Fruit fly (Drosophila melanogaster): Measurements from ENCODE around the gene Chc.

The Chc gene

DNA sequence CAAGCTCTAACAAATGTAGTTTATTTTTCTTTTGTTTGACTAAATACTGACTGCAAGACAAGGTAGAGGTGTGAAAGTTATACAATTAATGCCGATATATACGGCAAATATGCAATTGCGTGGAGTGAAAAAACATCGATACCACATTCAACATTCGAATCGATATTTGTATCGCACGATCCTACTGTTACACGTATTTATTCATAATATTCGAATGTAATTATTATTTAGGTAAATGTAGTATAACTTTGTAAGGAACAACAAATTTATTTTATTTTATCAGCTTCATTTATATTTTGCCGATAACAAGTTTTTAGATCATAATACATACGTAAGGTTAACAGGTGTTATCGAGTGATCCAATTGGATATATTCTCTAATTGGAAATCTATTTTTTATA is at the start of gene Chc:
Gene Chc, minus strand, starts transcription at position 98 of the 400 bp plus-strand sequence.
- TF ChIP-seq D1 (tag; optimal IDR thresholded peaks at IDR 0.05): peak; percentile 54
- TF ChIP-seq rn (GFP tag; IDR thresholded peaks at IDR 0.05): no peak
- no peak for TF ChIP-seq CG13204 (GFP tag; optimal IDR thresholded peaks at IDR 0.05)
- no peak for TF ChIP-seq CG8301 (tag; optimal IDR thresholded peaks at IDR 0.05)
- no peak for TF ChIP-seq Pif1A (GFP tag; optimal IDR thresholded peaks at IDR 0.05)
- TF ChIP-seq CG12605 (GFP tag; IDR thresholded peaks at IDR 0.05): no peak
- no peak for TF ChIP-seq Pif1B (GFP tag; optimal IDR thresholded peaks at IDR 0.05)
- no peak for TF ChIP-seq CG15710 (tag; optimal IDR thresholded peaks at IDR 0.05)
- TF ChIP-seq CG10348 (GFP tag; IDR thresholded peaks at IDR 0.05): no peak
- peak; percentile 30; the same call in 1 of the 2 replicates for TF ChIP-seq Ets98B (GFP tag; IDR thresholded peaks at IDR 0.05)
- TF ChIP-seq fd96Ca (GFP tag; IDR thresholded peaks at IDR 0.05): no peak
- no peak for TF ChIP-seq CG14655 (GFP tag; optimal IDR thresholded peaks at IDR 0.05)
- TF ChIP-seq CG17806 (tag; optimal IDR thresholded peaks at IDR 0.05): no peak
- no peak for TF ChIP-seq gl (tag; optimal IDR thresholded peaks at IDR 0.05)

DNA sequence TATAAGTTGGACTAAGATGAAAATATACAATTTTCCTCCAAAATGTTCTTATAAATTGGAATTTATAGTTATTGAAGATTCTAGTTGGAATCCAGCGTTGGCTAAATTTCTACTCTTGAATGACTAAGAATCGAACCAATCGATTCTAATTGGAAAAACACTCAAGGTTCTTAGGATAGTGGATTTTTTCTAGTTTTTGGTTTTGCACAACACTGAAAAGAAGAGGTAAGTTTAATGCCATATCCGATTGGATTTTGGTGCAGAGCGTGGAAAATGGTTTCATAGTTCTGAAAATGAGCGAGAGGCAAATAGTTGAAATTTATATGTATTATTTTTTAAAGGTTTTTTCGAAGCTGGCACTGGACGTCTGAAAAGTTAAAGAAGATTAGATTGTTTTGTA is 40.3 kb upstream of the Chc start:
- no peak for TF ChIP-seq CG15710 (tag; optimal IDR thresholded peaks at IDR 0.05)
- no peak for TF ChIP-seq Pif1B (GFP tag; optimal IDR thresholded peaks at IDR 0.05)
- no peak for TF ChIP-seq CG12605 (GFP tag; IDR thresholded peaks at IDR 0.05)
- no peak for TF ChIP-seq CG8301 (tag; optimal IDR thresholded peaks at IDR 0.05)
- no peak for TF ChIP-seq Snoo (tag; optimal IDR thresholded peaks at IDR 0.05)
- TF ChIP-seq Pif1A (GFP tag; optimal IDR thresholded peaks at IDR 0.05): no peak
- TF ChIP-seq CG8159 (tag; optimal IDR thresholded peaks at IDR 0.05): no peak
- no peak for TF ChIP-seq EcR (GFP tag; optimal IDR thresholded peaks at IDR 0.05)
- no peak for TF ChIP-seq D1 (tag; optimal IDR thresholded peaks at IDR 0.05)
- no peak for TF ChIP-seq gl (tag; optimal IDR thresholded peaks at IDR 0.05)

DNA sequence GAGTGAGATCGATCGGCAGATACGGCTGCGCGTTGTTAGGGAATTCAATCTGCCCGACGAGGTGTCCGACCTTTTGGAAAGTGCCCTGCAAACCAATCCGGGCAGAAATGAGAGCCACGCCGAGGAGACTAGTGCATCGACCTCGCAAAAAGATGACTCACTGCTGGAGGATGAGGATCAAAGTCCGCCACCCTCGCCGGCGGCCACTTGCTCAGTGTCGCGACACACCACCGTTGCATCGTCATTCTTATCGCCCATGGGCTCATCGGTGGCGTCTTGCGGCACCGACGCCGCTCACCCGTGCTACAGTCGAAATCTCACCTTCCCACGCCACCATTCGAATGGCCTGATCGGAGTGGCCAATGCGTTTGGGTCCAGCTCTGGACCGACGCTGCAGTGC is 39.1 kb upstream of the Chc start:
- TF ChIP-seq EcR (GFP tag; optimal IDR thresholded peaks at IDR 0.05) (peak; percentile 50), CG15710 (tag; optimal IDR thresholded peaks at IDR 0.05) (no peak)

DNA sequence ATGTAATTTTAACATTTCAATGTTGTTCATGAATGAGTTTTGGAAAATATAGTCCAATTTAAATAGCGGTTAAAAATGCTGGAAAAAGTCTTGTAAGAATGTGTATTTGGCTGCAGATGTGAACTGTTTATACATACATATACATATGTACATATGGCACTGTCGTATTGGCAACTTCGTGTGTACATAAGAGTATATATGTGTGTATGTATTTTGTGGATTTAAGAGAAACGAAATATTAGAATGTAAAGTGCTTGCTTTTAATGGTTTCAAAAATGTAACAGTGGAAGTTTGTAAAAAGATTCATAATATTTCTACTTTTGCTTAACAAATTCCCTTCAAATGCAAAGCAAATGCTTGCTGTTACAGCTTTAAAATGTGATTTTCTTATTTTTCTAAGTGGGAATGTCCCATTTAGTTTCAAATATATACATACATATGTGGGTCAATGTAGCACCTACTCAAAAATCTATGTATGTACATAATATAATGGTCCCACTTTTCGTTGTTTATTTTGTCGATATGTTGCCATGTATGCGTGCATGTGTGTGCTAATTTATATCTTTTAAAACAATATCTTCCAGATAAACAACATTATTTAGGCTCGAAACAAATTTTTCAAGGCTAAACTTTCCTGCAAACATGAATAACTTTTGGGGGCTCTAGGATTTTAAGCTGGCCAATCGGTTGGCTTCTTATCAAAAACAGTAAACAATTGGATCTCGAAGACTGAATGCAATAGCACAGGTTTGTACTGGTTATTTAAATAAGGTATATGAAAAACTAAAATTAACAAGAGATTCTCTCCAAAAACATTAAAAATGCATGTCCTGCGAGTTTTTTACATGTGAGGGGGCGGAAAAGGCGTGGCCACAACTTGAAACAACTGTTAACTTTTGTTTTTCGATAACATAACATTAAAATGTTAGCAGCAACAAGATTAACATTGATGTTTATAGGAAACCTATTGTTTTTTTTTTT is 35.8 kb upstream of the Chc start:
- TF ChIP-seq Ets98B (GFP tag; IDR thresholded peaks at IDR 0.05) (no peak; the same call in 1 of the 2 replicates), CG17806 (tag; optimal IDR thresholded peaks at IDR 0.05) (no peak)

DNA sequence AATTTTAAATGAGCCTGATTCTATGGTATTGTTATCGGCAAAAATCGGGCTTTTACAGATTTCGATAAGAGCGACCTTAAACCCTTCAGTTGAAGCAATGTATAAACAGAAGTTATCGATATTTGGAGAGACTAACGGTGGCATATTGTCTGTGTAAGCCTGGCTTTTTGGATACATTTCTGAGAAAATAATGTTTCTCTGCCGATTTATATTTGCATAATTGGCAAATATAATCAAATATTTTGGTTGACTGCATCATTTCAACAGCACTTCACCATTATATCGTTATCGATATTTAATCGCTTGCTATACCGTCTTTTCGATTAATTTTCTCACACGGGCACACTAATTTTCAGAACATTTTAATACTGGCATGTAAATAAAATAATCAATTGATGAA is 34.6 kb upstream of the Chc start, which contains the start of gene CG16952:
Gene CG16952, plus strand, starts transcription at position 341 of the 400 bp plus-strand sequence.
- TF ChIP-seq CG13204 (GFP tag; optimal IDR thresholded peaks at IDR 0.05): no peak
- TF ChIP-seq fd96Ca (GFP tag; IDR thresholded peaks at IDR 0.05): no peak
- TF ChIP-seq Ets98B (GFP tag; IDR thresholded peaks at IDR 0.05): no peak
- no peak for TF ChIP-seq EcR (GFP tag; optimal IDR thresholded peaks at IDR 0.05)
- TF ChIP-seq CG8159 (tag; optimal IDR thresholded peaks at IDR 0.05): no peak
- TF ChIP-seq CG4496 (GFP tag; IDR thresholded peaks at IDR 0.05): no peak

DNA sequence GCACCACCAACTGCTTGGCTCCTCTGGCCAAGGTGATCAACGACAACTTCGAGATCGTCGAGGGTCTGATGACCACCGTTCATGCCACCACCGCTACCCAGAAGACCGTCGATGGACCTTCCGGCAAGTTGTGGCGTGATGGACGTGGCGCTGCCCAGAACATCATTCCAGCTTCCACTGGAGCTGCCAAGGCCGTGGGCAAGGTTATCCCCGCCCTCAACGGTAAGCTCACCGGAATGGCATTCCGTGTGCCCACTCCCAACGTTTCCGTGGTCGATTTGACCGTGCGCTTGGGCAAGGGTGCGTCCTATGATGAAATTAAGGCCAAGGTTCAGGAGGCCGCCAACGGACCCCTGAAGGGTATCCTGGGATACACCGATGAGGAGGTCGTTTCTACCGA is 33.5 kb upstream of the Chc start:
- no peak for TF ChIP-seq CG14655 (GFP tag; optimal IDR thresholded peaks at IDR 0.05)
- no peak for TF ChIP-seq CG9948 (tag; optimal IDR thresholded peaks at IDR 0.05)
- no peak for TF ChIP-seq rn (GFP tag; IDR thresholded peaks at IDR 0.05)
- no peak for TF ChIP-seq CG4496 (GFP tag; IDR thresholded peaks at IDR 0.05)
- no peak for TF ChIP-seq EcR (GFP tag; optimal IDR thresholded peaks at IDR 0.05)
- no peak for TF ChIP-seq CG17806 (tag; optimal IDR thresholded peaks at IDR 0.05)
- no peak for TF ChIP-seq fd96Ca (GFP tag; IDR thresholded peaks at IDR 0.05)
- TF ChIP-seq CG34367 (tag; optimal IDR thresholded peaks at IDR 0.05): no peak
- no peak for TF ChIP-seq Ets98B (GFP tag; IDR thresholded peaks at IDR 0.05)
- no peak for TF ChIP-seq CG12605 (GFP tag; IDR thresholded peaks at IDR 0.05)
- no peak for TF ChIP-seq CG13204 (GFP tag; optimal IDR thresholded peaks at IDR 0.05)
- no peak for TF ChIP-seq D1 (tag; optimal IDR thresholded peaks at IDR 0.05)
- TF ChIP-seq gl (tag; optimal IDR thresholded peaks at IDR 0.05): no peak
- TF ChIP-seq CG8159 (tag; optimal IDR thresholded peaks at IDR 0.05): no peak
- no peak for TF ChIP-seq Snoo (tag; optimal IDR thresholded peaks at IDR 0.05)
- no peak for TF ChIP-seq Pif1A (GFP tag; optimal IDR thresholded peaks at IDR 0.05)
- TF ChIP-seq CG32121 (GFP tag; IDR thresholded peaks at IDR 0.05): no peak
- no peak for TF ChIP-seq CG10348 (GFP tag; IDR thresholded peaks at IDR 0.05)
- TF ChIP-seq CG15710 (tag; optimal IDR thresholded peaks at IDR 0.05): no peak

DNA sequence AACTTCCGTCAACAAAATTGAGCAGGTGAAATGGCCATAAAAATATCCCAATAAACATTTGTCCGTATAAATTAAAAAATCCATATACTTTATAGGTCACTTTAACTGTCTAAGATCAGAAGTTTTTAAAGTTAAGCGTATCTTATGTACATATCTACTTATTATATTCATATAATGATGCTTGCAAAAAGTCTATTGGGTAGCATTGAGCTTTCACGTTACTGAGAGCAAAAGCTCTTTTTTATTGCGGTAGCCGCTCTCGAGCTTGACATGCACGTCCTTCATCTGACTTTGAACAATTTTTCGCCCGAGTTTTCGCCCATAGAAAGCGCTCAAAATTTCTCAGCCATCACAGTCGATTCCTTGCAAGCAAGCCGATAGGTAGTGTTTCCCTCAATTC is 32.6 kb upstream of the Chc start, which contains the start of gene Gapdh2:
Gene Gapdh2, plus strand, starts transcription at position 283 of the 400 bp plus-strand sequence.
- TF ChIP-seq rn (GFP tag; IDR thresholded peaks at IDR 0.05) (peak; percentile 97), CG10348 (GFP tag; IDR thresholded peaks at IDR 0.05) (no peak; the same call in 1 of the 2 replicates), CG8159 (tag; optimal IDR thresholded peaks at IDR 0.05) (peak; percentile 100), D1 (tag; optimal IDR thresholded peaks at IDR 0.05) (peak; percentile 100), CG8301 (tag; optimal IDR thresholded peaks at IDR 0.05) (peak; percentile 99), Snoo (tag; optimal IDR thresholded peaks at IDR 0.05) (peak; percentile 99), CG9948 (tag; optimal IDR thresholded peaks at IDR 0.05) (peak; percentile 99), CG12605 (GFP tag; IDR thresholded peaks at IDR 0.05) (peak; percentile 100), CG15710 (tag; optimal IDR thresholded peaks at IDR 0.05) (peak; percentile 100), CG14655 (GFP tag; optimal IDR thresholded peaks at IDR 0.05) (peak; percentile 99), EcR (GFP tag; optimal IDR thresholded peaks at IDR 0.05) (peak; percentile 85), Ets98B (GFP tag; IDR thresholded peaks at IDR 0.05) (peak; percentile 100), CG32121 (GFP tag; IDR thresholded peaks at IDR 0.05) (peak; percentile 100), gl (tag; optimal IDR thresholded peaks at IDR 0.05) (peak; percentile 98), Pif1A (GFP tag; optimal IDR thresholded peaks at IDR 0.05) (peak; percentile 99), Pif1B (GFP tag; optimal IDR thresholded peaks at IDR 0.05) (peak; percentile 100), CG4496 (GFP tag; IDR thresholded peaks at IDR 0.05) (peak; percentile 100), fd96Ca (GFP tag; IDR thresholded peaks at IDR 0.05) (no peak), CG34367 (tag; optimal IDR thresholded peaks at IDR 0.05) (peak; percentile 99), CG13204 (GFP tag; optimal IDR thresholded peaks at IDR 0.05) (peak; percentile 98), CG17806 (tag; optimal IDR thresholded peaks at IDR 0.05) (peak; percentile 100)
